Fruit fly (Drosophila melanogaster) whole organism, prepupa: ENCODE results near the gene vsg.

Experiments
- CG10631 ChIP-seq: fragments of 200-800 bp; sonication (Bioruptor generic); optimal IDR thresholded peaks from 2 replicates; lab custom pipeline; 2016; ENCODE audit warnings: missing biosample characterization, missing genetic modification characterization
- CG11294 ChIP-seq: fragments of 200-800 bp; sonication (Bioruptor generic); IDR thresholded peaks from 2 replicates; pipeline ENCODE4 v1.3.6; 2022; ENCODE audit warnings: missing biosample characterization, missing genetic modification characterization
- CG15336 ChIP-seq: fragments of 200-800 bp; sonication (Bioruptor generic); IDR thresholded peaks from 2 replicates; pipeline ENCODE4 v1.3.6; 2022; ENCODE audit warnings: missing biosample characterization, missing genetic modification characterization
- CG1621 ChIP-seq: fragments of 200-800 bp; sonication (Bioruptor generic); optimal IDR thresholded peaks from 3 replicates; lab custom pipeline; 2018; ENCODE audit warnings: missing biosample characterization, mild to moderate bottlenecking, missing genetic modification characterization
- CG16779 ChIP-seq: fragments of 200-800 bp; sonication (Bioruptor generic); optimal IDR thresholded peaks from 3 replicates; lab custom pipeline; 2017; ENCODE audit warnings: missing biosample characterization, mild to moderate bottlenecking, missing genetic modification characterization
- CG3032 ChIP-seq: fragments of 200-800 bp; optimal IDR thresholded peaks from 2 replicates; lab custom pipeline; 2019; ENCODE audit warnings: missing biosample characterization, mild to moderate bottlenecking, missing genetic modification characterization, moderate library complexity
- CG31627 ChIP-seq: fragments of 200-800 bp; sonication (Bioruptor generic); optimal IDR thresholded peaks from 3 replicates; lab custom pipeline; 2016; ENCODE audit warnings: missing biosample characterization, missing genetic modification characterization
- CG32006 ChIP-seq: fragments of 200-800 bp; sonication (Bioruptor generic); optimal IDR thresholded peaks from 3 replicates; lab custom pipeline; 2017; ENCODE audit warnings: missing biosample characterization, mild to moderate bottlenecking, missing genetic modification characterization
- CG3919 ChIP-seq: fragments of 200-800 bp; sonication (Bioruptor generic); optimal IDR thresholded peaks from 3 replicates; lab custom pipeline; 2016; ENCODE audit warnings: missing biosample characterization, missing genetic modification characterization
- CG4318 ChIP-seq: fragments of 200-800 bp; sonication (Bioruptor generic); optimal IDR thresholded peaks from 3 replicates; lab custom pipeline; 2017; ENCODE audit warnings: missing biosample characterization, mild to moderate bottlenecking, missing genetic modification characterization
- CG6163 ChIP-seq: fragments of 200-800 bp; sonication (Bioruptor generic); IDR thresholded peaks from 3 replicates; pipeline ENCODE4 v1.3.6; 2022; ENCODE audit warnings: missing biosample characterization, missing genetic modification characterization
- CG6276 ChIP-seq: fragments of 200-800 bp; sonication (Bioruptor generic); optimal IDR thresholded peaks from 2 replicates; lab custom pipeline; 2017; ENCODE audit warnings: missing biosample characterization, mild to moderate bottlenecking, missing genetic modification characterization
- CG6808 ChIP-seq: fragments of 200-800 bp; sonication (Bioruptor generic); optimal IDR thresholded peaks from 3 replicates; lab custom pipeline; 2017; ENCODE audit warnings: missing biosample characterization, missing genetic modification characterization, mild to moderate bottlenecking, moderate library complexity, missing genetic modification reagents
- CG6854 ChIP-seq: fragments of 200-800 bp; sonication (Bioruptor generic); optimal IDR thresholded peaks from 2 replicates; lab custom pipeline; 2017; ENCODE audit warnings: missing biosample characterization, mild to moderate bottlenecking, missing genetic modification characterization
- CG7368 ChIP-seq: fragments of 200-800 bp; sonication (Bioruptor generic); optimal IDR thresholded peaks from 3 replicates; lab custom pipeline; 2016; ENCODE audit warnings: missing biosample characterization, missing genetic modification characterization
- CG8119 ChIP-seq: fragments of 200-800 bp; sonication (Bioruptor generic); IDR thresholded peaks from 3 replicates; pipeline ENCODE4 v1.3.6; 2022; ENCODE audit warnings: missing biosample characterization, missing genetic modification characterization
- CG8632 ChIP-seq: fragments of 200-800 bp; sonication (Bioruptor generic); optimal IDR thresholded peaks from 3 replicates; lab custom pipeline; 2016; ENCODE audit warnings: missing biosample characterization, missing genetic modification characterization
- CG9139 ChIP-seq: fragments of 200-800 bp; sonication (Bioruptor generic); optimal IDR thresholded peaks from 3 replicates; lab custom pipeline; 2017; ENCODE audit warnings: missing biosample characterization, mild to moderate bottlenecking, missing genetic modification characterization
- Eip93F ChIP-seq: fragments of 200-800 bp; sonication (Bioruptor generic); optimal IDR thresholded peaks from 2 replicates; lab custom pipeline; 2016; ENCODE audit warnings: missing biosample characterization, mild to moderate bottlenecking, missing genetic modification characterization
- Ets21C ChIP-seq: fragments of 200-800 bp; sonication (Bioruptor generic); optimal IDR thresholded peaks from 3 replicates; lab custom pipeline; 2016; ENCODE audit warnings: missing biosample characterization, missing genetic modification characterization
- Ets96B ChIP-seq: fragments of 200-800 bp; optimal IDR thresholded peaks from 2 replicates; lab custom pipeline; 2019; ENCODE audit warnings: missing biosample characterization, mild to moderate bottlenecking, missing genetic modification characterization, moderate library complexity
- Hr39 ChIP-seq: fragments of 200-800 bp; sonication (Bioruptor generic); optimal IDR thresholded peaks from 2 replicates; lab custom pipeline; 2016; ENCODE audit warnings: missing biosample characterization, missing genetic modification characterization
- Met ChIP-seq: fragments of 200-800 bp; sonication (Bioruptor generic); optimal IDR thresholded peaks from 3 replicates; lab custom pipeline; 2016; ENCODE audit warnings: missing biosample characterization, missing genetic modification characterization
- Sox102F ChIP-seq: fragments of 200-800 bp; sonication (Bioruptor generic); optimal IDR thresholded peaks from 2 replicates; lab custom pipeline; 2016; ENCODE audit warnings: missing biosample characterization, mild to moderate bottlenecking, missing genetic modification characterization
- Sox14 ChIP-seq: fragments of 200-800 bp; sonication (Bioruptor generic); optimal IDR thresholded peaks from 3 replicates; lab custom pipeline; 2016; ENCODE audit warnings: missing biosample characterization, missing genetic modification characterization
- achi ChIP-seq: fragments of 200-800 bp; sonication (Bioruptor generic); optimal IDR thresholded peaks from 3 replicates; lab custom pipeline; 2016; ENCODE audit warnings: missing biosample characterization, missing genetic modification characterization
- acj6 ChIP-seq: fragments of 200-800 bp; sonication (Bioruptor generic); optimal IDR thresholded peaks from 3 replicates; lab custom pipeline; 2016; ENCODE audit warnings: missing biosample characterization, missing genetic modification characterization
- cyc ChIP-seq: fragments of 200-800 bp; sonication (Bioruptor generic); optimal IDR thresholded peaks from 3 replicates; lab custom pipeline; 2016; ENCODE audit warnings: missing biosample characterization, missing genetic modification characterization
- dac ChIP-seq: fragments of 200-800 bp; sonication (Bioruptor generic); optimal IDR thresholded peaks from 2 replicates; lab custom pipeline; 2017; ENCODE audit warnings: missing biosample characterization, mild to moderate bottlenecking, missing genetic modification characterization
- esn ChIP-seq: fragments of 200-800 bp; sonication (Bioruptor generic); optimal IDR thresholded peaks from 2 replicates; lab custom pipeline; 2016; ENCODE audit warnings: missing biosample characterization, mild to moderate bottlenecking, missing genetic modification characterization, moderate library complexity
- lz ChIP-seq: fragments of 200-800 bp; sonication (Bioruptor generic); optimal IDR thresholded peaks from 3 replicates; lab custom pipeline; 2016; ENCODE audit warnings: missing biosample characterization, missing genetic modification characterization
- net ChIP-seq: fragments of 200-800 bp; sonication (Bioruptor generic); optimal IDR thresholded peaks from 3 replicates; lab custom pipeline; 2016; ENCODE audit warnings: missing biosample characterization, missing genetic modification characterization
- ss ChIP-seq, 2 experiments: fragments of 200-800 bp; sonication (Bioruptor generic); optimal IDR thresholded peaks; 2 replicates in 1 of 2; 3 replicates in 1 of 2; lab custom pipeline; 2017 to 2018; ENCODE audit warnings: mild to moderate bottlenecking in 2 of 2, missing biosample characterization in 2 of 2, missing genetic modification characterization in 2 of 2, moderate library complexity in 1 of 2
- svp ChIP-seq: fragments of 200-800 bp; sonication (Bioruptor generic); peaks from one replicate; lab custom pipeline; 2016; ENCODE audit warnings: missing biosample characterization, missing genetic modification characterization
- vri ChIP-seq: fragments of 200-800 bp; sonication (Bioruptor generic); optimal IDR thresholded peaks from 3 replicates; lab custom pipeline; 2016; ENCODE audit warnings: missing biosample characterization, mild to moderate bottlenecking, missing genetic modification characterization

The vsg gene

dm6 chr3L:9696650-9697526 is 17.2 kb upstream of the vsg start, which contains the start of gene Prps (continued):
- peak; percentile 77 for TF ChIP-seq CG6808
- peak; percentile 78 for TF ChIP-seq achi (GFP tag; lab: Kevin White, UChicago)
- peak; percentile 83 for TF ChIP-seq acj6 (GFP tag; lab: Kevin White, UChicago)
- peak; percentile 89 for TF ChIP-seq CG7368 (GFP tag; lab: Kevin White, UChicago)
- peak; percentile 82 for TF ChIP-seq Hr39 (GFP tag; lab: Kevin White, UChicago)
- TF ChIP-seq dac (GFP tag; lab: Kevin White, UChicago): peak; percentile 24
- TF ChIP-seq Sox102F: peak; percentile 93
- peak; percentile 72 for TF ChIP-seq CG1621 (tag; lab: Kevin White, UChicago)
- peak; percentile 81 for TF ChIP-seq CG9139 (GFP tag; lab: Kevin White, UChicago)
- peak; percentile 90 for TF ChIP-seq cyc (GFP tag; lab: Kevin White, UChicago)
- TF ChIP-seq, all 60 proteins: peak for 56

dm6 chr3L:9697527-9697883 is 16.6 kb upstream of the vsg start:
- TF ChIP-seq CG6276 (GFP tag; lab: Kevin White, UChicago): no peak
- no peak for TF ChIP-seq CG8119 (GFP tag; lab: Robert Waterston, UW)
- TF ChIP-seq CG7368 (GFP tag; lab: Kevin White, UChicago): no peak
- no peak for TF ChIP-seq achi (GFP tag; lab: Kevin White, UChicago)
- no peak for TF ChIP-seq Eip93F (GFP tag; lab: Kevin White, UChicago)
- no peak for TF ChIP-seq Sox14 (GFP tag; lab: Kevin White, UChicago)
- TF ChIP-seq CG32006 (GFP tag; lab: Kevin White, UChicago): no peak

dm6 chr3L:9698193-9698642 is 15.9 kb upstream of the vsg start, which contains the start of gene Ubc4:
Gene Ubc4, plus strand, starts transcription at chr3L:9698336.
- TF ChIP-seq CG9139 (GFP tag; lab: Kevin White, UChicago) (no peak), CG6163 (GFP tag; lab: Robert Waterston, UW) (0 out of 3 replicates have a peak, but pooled peaks have one; percentile 39), CG3032 (tag; lab: Kevin White, UChicago) (peak; percentile 34), CG3919 (GFP tag; lab: Kevin White, UChicago) (no peak), CG10631 (no peak), CG8632 (GFP tag; lab: Kevin White, UChicago) (no peak), CG15336 (GFP tag; lab: Robert Waterston, UW) (peak; percentile 31; the same call in 1 of the 2 replicates), Ets21C (GFP tag; lab: Kevin White, UChicago) (no peak), ss (GFP tag; optimal IDR thresholded peaks at IDR 0.05; lab: Kevin White, UChicago) (no peak), CG11294 (GFP tag; lab: Robert Waterston, UW) (no peak), CG8119 (GFP tag; lab: Robert Waterston, UW) (peak; percentile 36; the same call in 1 of the 3 replicates), lz (GFP tag; lab: Kevin White, UChicago) (peak; percentile 2), CG7368 (GFP tag; lab: Kevin White, UChicago) (peak; percentile 21), Met (no peak), Ets96B (peak; percentile 7), CG1621 (tag; lab: Kevin White, UChicago) (peak; percentile 49), cyc (GFP tag; lab: Kevin White, UChicago) (no peak), CG16779 (tag; lab: Kevin White, UChicago) (no peak), CG6854 (GFP tag; lab: Kevin White, UChicago) (peak; percentile 39), dac (GFP tag; lab: Kevin White, UChicago) (no peak), CG4318 (GFP tag; lab: Kevin White, UChicago) (no peak), net (GFP tag; lab: Kevin White, UChicago) (no peak), vri (GFP tag; lab: Kevin White, UChicago) (no peak), CG31627 (GFP tag; lab: Kevin White, UChicago) (peak; percentile 14), esn (GFP tag; lab: Kevin White, UChicago) (peak; percentile 52), Sox14 (GFP tag; lab: Kevin White, UChicago) (peak; percentile 70), svp (GFP tag; lab: Kevin White, UChicago) (peak; percentile 72)
